Fruit fly (Drosophila melanogaster): ENCODE measurements around the gene CG6149.

dm6 chr3L:11440258-11440657, 5.0 kb upstream of the CG6149 start:
- TF ChIP-seq CG3919 (GFP tag; optimal IDR thresholded peaks at IDR 0.05) (no peak), Sox102F (GFP tag; optimal IDR thresholded peaks at IDR 0.05) (no peak), CG6163 (GFP tag; IDR thresholded peaks at IDR 0.05) (no peak), fd85E (GFP tag; optimal IDR thresholded peaks at IDR 0.05) (no peak), CG15336 (GFP tag; IDR thresholded peaks at IDR 0.05) (no peak), Lpt (GFP tag; optimal IDR thresholded peaks at IDR 0.05) (no peak), pdm3 (GFP tag; optimal IDR thresholded peaks at IDR 0.05) (no peak), CG1621 (tag; optimal IDR thresholded peaks at IDR 0.05) (no peak), CG11294 (GFP tag; IDR thresholded peaks at IDR 0.05) (no peak), CG10669 (GFP tag; optimal IDR thresholded peaks at IDR 0.05) (no peak), Eip93F (GFP tag; optimal IDR thresholded peaks at IDR 0.05) (no peak)

All from whole organism, prepupa.